Fruit fly (Drosophila melanogaster): Measurements from ENCODE around the gene CG17075.

CG17075 gene

dm6 chr2L:267441-268089, at the start of gene CG17075 (continued):
- TF ChIP-seq ATbp (GFP tag; optimal IDR thresholded peaks at IDR 0.05) (peak; percentile 96), Atf-2 (GFP tag; optimal IDR thresholded peaks at IDR 0.05) (peak; percentile 63), D19B (GFP tag; optimal IDR thresholded peaks at IDR 0.05) (peak; percentile 85), CG32767 (GFP tag; IDR thresholded peaks at IDR 0.05) (peak; percentile 91), CG16815 (GFP tag; optimal IDR thresholded peaks at IDR 0.05) (peak; percentile 80), CG2712 (tag; optimal IDR thresholded peaks at IDR 0.05) (peak; percentile 92), klu (GFP tag; IDR thresholded peaks at IDR 0.05) (peak; percentile 92), slp2 (GFP tag; optimal IDR thresholded peaks at IDR 0.05) (peak; percentile 56), ttk (GFP tag; IDR thresholded peaks at IDR 0.05) (peak; percentile 94), CG18476 (GFP tag; optimal IDR thresholded peaks at IDR 0.05) (peak; percentile 93), Awh (GFP tag; IDR thresholded peaks at IDR 0.05) (peak; percentile 90), CG14965 (GFP tag; optimal IDR thresholded peaks at IDR 0.05; ENCODE audit: borderline replicate concordance) (no peak), Neu2 (GFP tag; optimal IDR thresholded peaks at IDR 0.05; ENCODE audit: borderline replicate concordance) (no peak), Meics (GFP tag; optimal IDR thresholded peaks at IDR 0.05) (peak; percentile 97), stc (GFP tag; IDR thresholded peaks at IDR 0.05) (peak; percentile 93), HLH4C (GFP tag; IDR thresholded peaks at IDR 0.05; ENCODE audit: partially characterized antibody) (no peak), CG13123 (GFP tag; optimal IDR thresholded peaks at IDR 0.05) (peak; percentile 86), ase (GFP tag; IDR thresholded peaks at IDR 0.05) (peak; percentile 94), CG4617 (GFP tag; optimal IDR thresholded peaks at IDR 0.05; ENCODE audit: borderline replicate concordance) (peak; percentile 79), hkb (optimal IDR thresholded peaks at IDR 0.05) (no peak), hkb (GFP tag; IDR thresholded peaks at IDR 0.05) (peak; percentile 96), ERR (GFP tag; optimal IDR thresholded peaks at IDR 0.05) (peak; percentile 69), CG18599 (GFP tag; optimal IDR thresholded peaks at IDR 0.05) (peak; percentile 99), CG3995 (GFP tag; optimal IDR thresholded peaks at IDR 0.05) (peak; percentile 24), Rfx (GFP tag; IDR thresholded peaks at IDR 0.05) (peak; percentile 98), ranshi (GFP tag; IDR thresholded peaks at IDR 0.05) (peak; percentile 96), tgo (GFP tag; IDR thresholded peaks at IDR 0.05) (peak; percentile 96), cad (GFP tag; optimal IDR thresholded peaks at IDR 0.05) (no peak), CG30403 (GFP tag; optimal IDR thresholded peaks at IDR 0.05) (peak; percentile 96), fd3F (GFP tag; optimal IDR thresholded peaks at IDR 0.05) (peak; percentile 96), CG7963 (GFP tag; IDR thresholded peaks at IDR 0.05; ENCODE audit: partially characterized antibody) (no peak), CG10431 (GFP tag; optimal IDR thresholded peaks at IDR 0.05) (peak; percentile 40), CG1832 (GFP tag; optimal IDR thresholded peaks at IDR 0.05) (no peak), CG5245 (GFP tag; optimal IDR thresholded peaks at IDR 0.05) (peak; percentile 92), Spps (tag; optimal IDR thresholded peaks at IDR 0.05) (peak; percentile 64), br (optimal IDR thresholded peaks at IDR 0.05) (no peak), chn (GFP tag; optimal IDR thresholded peaks at IDR 0.05) (peak; percentile 83), Gsc (GFP tag; IDR thresholded peaks at IDR 0.05) (peak; percentile 79), tio (GFP tag; optimal IDR thresholded peaks at IDR 0.05) (peak; percentile 89), CG6765 (GFP tag; optimal IDR thresholded peaks at IDR 0.05) (peak; percentile 92), CkIIα-i1 (GFP tag; IDR thresholded peaks at IDR 0.05) (peak; percentile 71; the same call in 1 of the 2 replicates), ash1 (GFP tag; optimal IDR thresholded peaks at IDR 0.05) (no peak), H15 (GFP tag; IDR thresholded peaks at IDR 0.05) (peak; percentile 93), rib (GFP tag; IDR thresholded peaks at IDR 0.05) (peak; percentile 95), CG3838 (GFP tag; optimal IDR thresholded peaks at IDR 0.05) (peak; percentile 80), CG11093 (GFP tag; IDR thresholded peaks at IDR 0.05) (peak; percentile 91), cg (GFP tag; optimal IDR thresholded peaks at IDR 0.05) (no peak), CG7556 (GFP tag; optimal IDR thresholded peaks at IDR 0.05) (peak; percentile 98), tll (GFP tag; optimal IDR thresholded peaks at IDR 0.05) (no peak), Med (GFP tag) (peak; percentile 94), CG5953 (GFP tag; IDR thresholded peaks at IDR 0.05) (peak; percentile 91)
